Worm (Caenorhabditis elegans) whole organism, midembryonic: ENCODE measurements around the gene F40F8.3.

ENCODE experiments used
- T22C8.4 ChIP-seq: fragments of 200-800 bp; sonication (Bioruptor generic); IDR thresholded peaks from 2 replicates; pipeline ENCODE4 v1.3.6; 2022; ENCODE audit warnings: missing genetic modification characterization, missing compliant biosample characterization
- cog-1 ChIP-seq: sonication (generic microtip); optimal IDR thresholded peaks from 2 replicates; lab custom pipeline; 2016; ENCODE audit warnings: missing genetic modification characterization, missing compliant biosample characterization
- flt-1 ChIP-seq: fragments of 200-800 bp; sonication (Bioruptor generic); IDR thresholded peaks from 2 replicates; pipeline ENCODE4 v1.3.6; 2022; ENCODE audit warnings: missing genetic modification characterization, missing compliant biosample characterization
- klf-2 ChIP-seq: fragments of 200-800 bp; sonication (Bioruptor generic); conservative IDR thresholded peaks from 2 replicates; pipeline ENCODE4 v1.3.6; 2022; ENCODE audit warnings: missing genetic modification reagents, missing genetic modification characterization, missing compliant biosample characterization
- med-1 ChIP-seq: sonication (generic microtip); optimal IDR thresholded peaks from 2 replicates; lab custom pipeline; 2017; ENCODE audit warnings: missing genetic modification characterization, mild to moderate bottlenecking, missing compliant biosample characterization, antibody characterized with exemption, missing genetic modification reagents; ENCODE audit not compliant: insufficient read depth
- ref-1 ChIP-seq: fragments of 200-800 bp; sonication (Bioruptor generic); conservative IDR thresholded peaks from 2 replicates; pipeline ENCODE4 v1.3.6; 2022; ENCODE audit warnings: missing genetic modification reagents, missing genetic modification characterization, missing compliant biosample characterization
- tab-1 ChIP-seq: fragments of 200-800 bp; sonication (Bioruptor generic); IDR thresholded peaks from 2 replicates; pipeline ENCODE4 v1.3.6; 2022; ENCODE audit warnings: missing genetic modification characterization, missing compliant biosample characterization
- ztf-23 ChIP-seq: fragments of 200-800 bp; sonication (Bioruptor generic); IDR thresholded peaks from 2 replicates; pipeline ENCODE4 v1.3.6; 2022; ENCODE audit warnings: missing genetic modification reagents, missing genetic modification characterization, missing compliant biosample characterization
- ztf-29 ChIP-seq: fragments of 200-800 bp; sonication (Bioruptor generic); IDR thresholded peaks from 2 replicates; pipeline ENCODE4 v1.3.6; 2022; ENCODE audit warnings: missing genetic modification reagents, missing genetic modification characterization, missing compliant biosample characterization

- no peak for TF ChIP-seq T22C8.4 (GFP tag; lab: Robert Waterston, UW)
- no peak for TF ChIP-seq flt-1 (GFP tag; lab: Robert Waterston, UW)
- no peak for TF ChIP-seq med-1 (GFP tag; lab: Kevin White, UChicago)
- no peak for TF ChIP-seq cog-1 (tag; lab: Kevin White, UChicago)
- no peak for TF ChIP-seq klf-2
- no peak for TF ChIP-seq tab-1
- no peak for TF ChIP-seq ztf-29 (GFP tag; lab: Robert Waterston, UW)
- no peak for TF ChIP-seq ref-1 (GFP tag; lab: Robert Waterston, UW)
- no peak for TF ChIP-seq ztf-23 (GFP tag; lab: Robert Waterston, UW)
Observed at ce11 chrII:11134828-11135227, 5.7 kb downstream of the F40F8.3 start, which contains the start of gene F40F8.5.
